Worm (Caenorhabditis elegans) whole organism, mixed stage, embryonic: ENCODE data around the gene sir-2.1.
"Not testable (repeated sequence)": the region's sequence is repeated elsewhere in the genome, so short reads cannot be mapped to it uniquely, and the experiment has no call there.

ENCODE experiments used
- bed-3 ChIP-seq: fragments of 200-800 bp; sonication (Bioruptor generic); optimal IDR thresholded peaks from 3 replicates; lab custom pipeline; 2018; ENCODE audit warnings: mild to moderate bottlenecking, missing genetic modification characterization, moderate library complexity, missing compliant biosample characterization
- ceh-39 ChIP-seq: fragments of 150-350 bp; optimal IDR thresholded peaks from 2 replicates; lab custom pipeline; 2014; ENCODE audit warnings: missing biosample characterization, missing genetic modification characterization
- ceh-43 ChIP-seq: fragments of 200-800 bp; sonication (Bioruptor generic); optimal IDR thresholded peaks from 2 replicates; lab custom pipeline; 2018; ENCODE audit warnings: mild to moderate bottlenecking, missing genetic modification characterization, moderate library complexity, missing compliant biosample characterization
- ces-1 ChIP-seq: fragments of 150-350 bp; optimal IDR thresholded peaks from 2 replicates; lab custom pipeline; 2014; ENCODE audit warnings: missing biosample characterization, missing genetic modification reagents, missing genetic modification characterization
- cnd-1 ChIP-seq: fragments of 200-800 bp; sonication (Bioruptor generic); optimal IDR thresholded peaks from 2 replicates; lab custom pipeline; 2018; ENCODE audit warnings: mild to moderate bottlenecking, missing genetic modification characterization, missing compliant biosample characterization
- drap-1 ChIP-seq: fragments of 200-800 bp; sonication (Bioruptor generic); optimal IDR thresholded peaks from 3 replicates; lab custom pipeline; 2018; ENCODE audit warnings: mild to moderate bottlenecking, missing genetic modification characterization, missing compliant biosample characterization
- elt-1 ChIP-seq: sonication (generic microtip); optimal IDR thresholded peaks from 2 replicates; lab custom pipeline; 2017; ENCODE audit warnings: missing genetic modification characterization, mild to moderate bottlenecking, missing compliant biosample characterization, antibody characterized with exemption, moderate library complexity, borderline replicate concordance; ENCODE audit not compliant: insufficient read depth
- elt-3 ChIP-seq: fragments of 150-350 bp; optimal IDR thresholded peaks from 2 replicates; lab custom pipeline; 2014; ENCODE audit warnings: missing biosample characterization, missing genetic modification characterization
- flh-1 ChIP-seq: fragments of 200-800 bp; sonication (Bioruptor generic); optimal IDR thresholded peaks from 2 replicates; lab custom pipeline; 2018; ENCODE audit warnings: mild to moderate bottlenecking, missing genetic modification characterization, moderate library complexity, missing compliant biosample characterization
- ham-2 ChIP-seq: fragments of 200-800 bp; sonication (Bioruptor generic); optimal IDR thresholded peaks from 2 replicates; lab custom pipeline; 2018; ENCODE audit warnings: mild to moderate bottlenecking, missing genetic modification characterization, missing compliant biosample characterization
- hlh-1 ChIP-seq: fragments of 150-350 bp; optimal IDR thresholded peaks from 2 replicates; lab custom pipeline; 2014; ENCODE audit warnings: missing biosample characterization, missing genetic modification reagents, missing genetic modification characterization
- lin-13 ChIP-seq: fragments of 150-350 bp; optimal IDR thresholded peaks from 2 replicates; lab custom pipeline; 2014; ENCODE audit warnings: missing biosample characterization, missing genetic modification characterization
- lin-32 ChIP-seq: fragments of 200-800 bp; sonication (Bioruptor generic); optimal IDR thresholded peaks from 2 replicates; lab custom pipeline; 2018; ENCODE audit warnings: mild to moderate bottlenecking, missing genetic modification characterization, missing compliant biosample characterization
- lsy-2 ChIP-seq: fragments of 150-350 bp; optimal IDR thresholded peaks from 2 replicates; lab custom pipeline; 2014; ENCODE audit warnings: missing biosample characterization, missing genetic modification characterization
- mab-5 ChIP-seq: fragments of 150-350 bp; optimal IDR thresholded peaks from 2 replicates; lab custom pipeline; 2014; ENCODE audit warnings: missing biosample characterization, missing genetic modification characterization
- mep-1 ChIP-seq: fragments of 150-350 bp; optimal IDR thresholded peaks from 2 replicates; lab custom pipeline; 2017; ENCODE audit warnings: missing biosample characterization, missing genetic modification reagents, missing genetic modification characterization, inconsistent platforms
- mls-2 ChIP-seq: sonication (generic microtip); optimal IDR thresholded peaks from 2 replicates; lab custom pipeline; 2016; ENCODE audit warnings: mild to moderate bottlenecking, missing genetic modification characterization, moderate library complexity, missing compliant biosample characterization
- nhr-12 ChIP-seq: fragments of 150-350 bp; optimal IDR thresholded peaks from 2 replicates; lab custom pipeline; 2014; ENCODE audit warnings: missing biosample characterization, missing genetic modification characterization
- nhr-2 ChIP-seq: fragments of 150-350 bp; optimal IDR thresholded peaks from 2 replicates; lab custom pipeline; 2014; ENCODE audit warnings: missing biosample characterization, missing genetic modification characterization
- nhr-237 ChIP-seq: fragments of 150-350 bp; optimal IDR thresholded peaks from 2 replicates; lab custom pipeline; 2014; ENCODE audit warnings: missing biosample characterization, missing genetic modification characterization
- nhr-76 ChIP-seq: sonication (generic microtip); optimal IDR thresholded peaks from 2 replicates; lab custom pipeline; 2017; ENCODE audit warnings: missing biosample characterization, missing genetic modification characterization
- pha-4 ChIP-seq: fragments of 150-350 bp; optimal IDR thresholded peaks from 2 replicates; lab custom pipeline; 2018; ENCODE audit warnings: missing biosample characterization, missing genetic modification reagents, missing genetic modification characterization
- sem-2 ChIP-seq: fragments of 200-800 bp; sonication (Bioruptor generic); optimal IDR thresholded peaks from 2 replicates; lab custom pipeline; 2018; ENCODE audit warnings: mild to moderate bottlenecking, missing genetic modification characterization, missing compliant biosample characterization
- sptf-1 ChIP-seq: sonication (generic microtip); optimal IDR thresholded peaks from 2 replicates; lab custom pipeline; 2017; ENCODE audit warnings: mild to moderate bottlenecking, missing genetic modification characterization, moderate library complexity, missing compliant biosample characterization
- tbx-8 ChIP-seq: fragments of 200-800 bp; sonication (Bioruptor generic); optimal IDR thresholded peaks from 2 replicates; lab custom pipeline; 2018; ENCODE audit warnings: mild to moderate bottlenecking, missing genetic modification characterization, moderate library complexity, missing compliant biosample characterization
- unc-120 ChIP-seq: sonication (generic microtip); optimal IDR thresholded peaks from 2 replicates; lab custom pipeline; 2017; ENCODE audit warnings: missing genetic modification characterization, missing compliant biosample characterization; ENCODE audit not compliant: poor library complexity, severe bottlenecking
- unc-39 ChIP-seq: fragments of 150-350 bp; optimal IDR thresholded peaks from 2 replicates; lab custom pipeline; 2014; ENCODE audit warnings: missing biosample characterization, missing genetic modification characterization
- unc-62 ChIP-seq: fragments of 150-350 bp; optimal IDR thresholded peaks from 2 replicates; lab custom pipeline; 2014; ENCODE audit warnings: missing biosample characterization, missing genetic modification reagents, missing genetic modification characterization
- zip-8 ChIP-seq: fragments of 150-350 bp; optimal IDR thresholded peaks from 2 replicates; lab custom pipeline; 2014; ENCODE audit warnings: missing biosample characterization, missing genetic modification characterization
- ztf-11 ChIP-seq: fragments of 150-350 bp; optimal IDR thresholded peaks from 2 replicates; lab custom pipeline; 2014; ENCODE audit warnings: missing biosample characterization, missing genetic modification characterization

The sir-2.1 gene

ce11 chrIV:10341618-10342360 lies 24.2 kb downstream of the sir-2.1 start:
- TF ChIP-seq ces-1 (GFP tag; lab: Kevin White, UChicago) (peak; percentile 14), mls-2 (tag; lab: Kevin White, UChicago) (no peak)

DNA sequence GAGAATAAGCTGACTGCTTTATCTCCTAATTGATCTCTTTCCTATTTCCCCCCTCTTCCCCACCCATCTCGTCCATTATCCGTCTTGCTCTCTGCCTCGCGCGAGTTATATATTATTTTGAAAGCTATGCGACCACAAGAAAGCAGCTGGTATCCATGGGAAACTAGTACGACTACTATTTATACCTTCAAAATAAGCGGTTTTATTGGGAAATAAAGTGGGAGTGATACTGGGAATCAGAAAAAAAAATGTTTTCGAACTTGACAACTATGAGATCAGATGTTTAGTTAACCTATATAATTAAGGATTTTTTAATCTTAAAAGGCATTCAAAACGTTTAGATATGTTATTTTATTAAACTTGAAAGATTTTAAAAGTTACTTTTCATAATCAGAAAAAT lies 26.3 kb downstream of the sir-2.1 start:
- TF ChIP-seq nhr-76, result no peak
- TF ChIP-seq mls-2 (tag; lab: Kevin White, UChicago), result no peak
- no peak for TF ChIP-seq unc-120 (tag; lab: Kevin White, UChicago)
- TF ChIP-seq mep-1 (tag; lab: Kevin White, UChicago), result no peak
- TF ChIP-seq ztf-11, result no peak
- no peak for TF ChIP-seq unc-39 (tag; lab: Kevin White, UChicago)
- TF ChIP-seq hlh-1 (tag; lab: Kevin White, UChicago), result no peak
- TF ChIP-seq cnd-1 (tag; lab: Kevin White, UChicago), result no peak
- no peak for TF ChIP-seq unc-62 (GFP tag; lab: Kevin White, UChicago)
- TF ChIP-seq lin-32, result no peak
- TF ChIP-seq sem-2 (GFP tag; lab: Kevin White, UChicago), result no peak
- no peak for TF ChIP-seq nhr-2
- TF ChIP-seq elt-3 (tag; lab: Kevin White, UChicago), result no peak
- TF ChIP-seq lsy-2 (tag; lab: Kevin White, UChicago), result no peak
- no peak for TF ChIP-seq ceh-39 (tag; lab: Kevin White, UChicago)
- TF ChIP-seq flh-1, result no peak
- TF ChIP-seq sptf-1 (tag; lab: Kevin White, UChicago), result no peak
- TF ChIP-seq zip-8, result no peak
- no peak for TF ChIP-seq tbx-8

ce11 chrIV:10337286-10337685 lies 28.7 kb downstream of the sir-2.1 start:
- TF ChIP-seq mab-5 (tag; lab: Kevin White, UChicago), result no peak
- TF ChIP-seq sptf-1 (tag; lab: Kevin White, UChicago), result no peak
- no peak for TF ChIP-seq elt-1 (tag; lab: Kevin White, UChicago)
- TF ChIP-seq drap-1 (GFP tag; lab: Kevin White, UChicago), result no peak
- TF ChIP-seq zip-8, result no peak
- TF ChIP-seq unc-120 (tag; lab: Kevin White, UChicago), result no peak
- no peak for TF ChIP-seq nhr-2
- TF ChIP-seq pha-4, result no peak
- TF ChIP-seq nhr-237 (tag; lab: Kevin White, UChicago), result no peak
- TF ChIP-seq lin-32, result no peak
- no peak for TF ChIP-seq tbx-8
- TF ChIP-seq cnd-1 (tag; lab: Kevin White, UChicago), result no peak
- TF ChIP-seq lin-13, result no peak
- no peak for TF ChIP-seq ceh-39 (tag; lab: Kevin White, UChicago)
- TF ChIP-seq nhr-12 (tag; lab: Kevin White, UChicago), result no peak
- TF ChIP-seq mep-1 (tag; lab: Kevin White, UChicago), result no peak
- no peak for TF ChIP-seq ceh-43 (GFP tag; lab: Kevin White, UChicago)
- TF ChIP-seq ztf-11, result no peak

ce11 chrIV:10331882-10332281 lies 34.1 kb downstream of the sir-2.1 start:
- TF ChIP-seq drap-1 (GFP tag; lab: Kevin White, UChicago) (no peak), zip-8 (no peak)

DNA sequence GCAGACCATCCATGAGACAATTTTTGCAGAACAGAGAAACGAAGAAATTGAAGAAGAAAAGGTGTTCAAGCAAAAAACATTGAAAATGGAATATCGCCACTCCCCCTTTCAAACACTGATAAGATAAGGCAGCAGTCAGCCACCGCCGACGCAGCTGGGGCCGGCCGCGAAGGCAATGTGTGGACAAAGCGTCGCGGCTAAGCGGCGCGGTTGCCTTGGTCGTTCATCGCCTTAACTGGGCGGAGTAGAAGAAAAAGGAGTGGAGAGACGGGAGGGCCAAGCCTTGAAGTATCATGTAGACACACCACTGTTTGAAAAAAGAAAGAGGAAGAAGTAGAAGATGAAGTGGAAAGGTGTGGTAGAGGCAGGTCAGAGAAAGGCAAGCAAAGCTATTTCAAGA lies 35.1 kb downstream of the sir-2.1 start:
- TF ChIP-seq bed-3 (GFP tag; lab: Kevin White, UChicago), result no peak
- peak; percentile 57 for TF ChIP-seq ham-2 (GFP tag; lab: Kevin White, UChicago)

ce11 chrIV:10322650-10323049 lies 43.4 kb downstream of the sir-2.1 start, which contains the start of gene R09E10.1:
R09E10.1 (minus strand) TSS chrIV:10322750.
- TF ChIP-seq ceh-39, nhr-237, unc-120 (tag; lab: Kevin White, UChicago): not testable (repeated sequence)
